Worm (Caenorhabditis elegans): Measurements from ENCODE around the gene klp-20.

Gene klp-20

ce11 chrIII:190686-191085, 19.1 kb upstream of the klp-20 start, which contains the start of gene cox-17:
Gene cox-17 (plus strand): TSS chrIII:190986.
- TF ChIP-seq hlh-8 (tag; optimal IDR thresholded peaks at IDR 0.05) (no peak), ztf-16 (tag; optimal IDR thresholded peaks at IDR 0.05) (no peak), mec-3 (tag; optimal IDR thresholded peaks at IDR 0.05; ENCODE audit: borderline replicate concordance) (no peak), unc-3 (GFP tag; conservative IDR thresholded peaks at IDR 0.05) (no peak), unc-3 (tag; optimal IDR thresholded peaks at IDR 0.05) (no peak), ceh-48 (tag; optimal IDR thresholded peaks at IDR 0.05) (no peak), sox-2 (GFP tag; IDR thresholded peaks at IDR 0.05) (no peak), hlh-15 (tag; optimal IDR thresholded peaks at IDR 0.05) (no peak), nhr-232 (tag; optimal IDR thresholded peaks at IDR 0.05) (no peak), pat-9 (tag; optimal IDR thresholded peaks at IDR 0.05) (no peak)

ce11 chrIII:191803-192202, 18.0 kb upstream of the klp-20 start, which contains the start of gene sec-20:
Gene sec-20 (plus strand): TSS chrIII:192103.
- TF ChIP-seq F13H6.1 (tag; optimal IDR thresholded peaks at IDR 0.05) (no peak), ceh-30 (tag; optimal IDR thresholded peaks at IDR 0.05) (no peak), fax-1 (tag; optimal IDR thresholded peaks at IDR 0.05) (no peak), hlh-30 (tag; optimal IDR thresholded peaks at IDR 0.05; ENCODE audit: insufficient read depth) (no peak), madf-2 (tag; optimal IDR thresholded peaks at IDR 0.05) (no peak), unc-86 (tag; optimal IDR thresholded peaks at IDR 0.05) (no peak)

- no peak for TF ChIP-seq fkh-6 (tag; optimal IDR thresholded peaks at IDR 0.05)
- no peak for TF ChIP-seq hlh-13 (GFP tag; optimal IDR thresholded peaks at IDR 0.05)
- no peak for TF ChIP-seq nfya-1 (tag; optimal IDR thresholded peaks at IDR 0.05)
- TF ChIP-seq ceh-31 (tag; optimal IDR thresholded peaks at IDR 0.05): no peak
- no peak for TF ChIP-seq ref-2 (tag; optimal IDR thresholded peaks at IDR 0.05)
- no peak for TF ChIP-seq rnt-1 (tag; optimal IDR thresholded peaks at IDR 0.05)
- TF ChIP-seq pha-4 (tag; optimal IDR thresholded peaks at IDR 0.05): no peak
- no peak for TF ChIP-seq ceh-34 (tag; optimal IDR thresholded peaks at IDR 0.05)
- no peak for TF ChIP-seq nhr-11 (tag; optimal IDR thresholded peaks at IDR 0.05)
- TF ChIP-seq odd-2 (tag; optimal IDR thresholded peaks at IDR 0.05): no peak
- TF ChIP-seq ceh-6 (GFP tag; optimal IDR thresholded peaks at IDR 0.05): no peak
- TF ChIP-seq elt-2 (tag; optimal IDR thresholded peaks at IDR 0.05): no peak
- no peak for TF ChIP-seq F13H6.1 (tag; optimal IDR thresholded peaks at IDR 0.05)
- no peak for TF ChIP-seq unc-86 (tag; optimal IDR thresholded peaks at IDR 0.05)
- no peak for TF ChIP-seq ama-1 (optimal IDR thresholded peaks at IDR 0.05)
- TF ChIP-seq hlh-6 (tag; optimal IDR thresholded peaks at IDR 0.05): no peak
- TF ChIP-seq zip-5 (tag; optimal IDR thresholded peaks at IDR 0.05): no peak
- TF ChIP-seq ttx-3 (tag; optimal IDR thresholded peaks at IDR 0.05): no peak
These were observed 15.6 kb upstream of the klp-20 start, which contains the start of gene F40G9.17 for ce11 chrIII:194160-194559. Gene F40G9.17 (plus strand): TSS chrIII:194460.

- TF ChIP-seq K09A11.1 (tag; optimal IDR thresholded peaks at IDR 0.05; ENCODE audit: insufficient read depth) (no peak), ceh-48 (tag; optimal IDR thresholded peaks at IDR 0.05) (peak; percentile 69)
These were observed 5.8 kb upstream of the klp-20 start for ce11 chrIII:203953-204352.

- TF ChIP-seq sdc-2 (tag; optimal IDR thresholded peaks at IDR 0.05): no peak
- TF ChIP-seq che-1 (tag; optimal IDR thresholded peaks at IDR 0.05): no peak
- no peak for TF ChIP-seq mec-3 (tag; optimal IDR thresholded peaks at IDR 0.05; ENCODE audit: borderline replicate concordance)
- no peak for TF ChIP-seq ceh-22 (tag; optimal IDR thresholded peaks at IDR 0.05)
- TF ChIP-seq ceh-19 (GFP tag; optimal IDR thresholded peaks at IDR 0.05): no peak
- TF ChIP-seq ceh-14 (tag; optimal IDR thresholded peaks at IDR 0.05): no peak
- no peak for TF ChIP-seq sox-2 (GFP tag; IDR thresholded peaks at IDR 0.05)
- no peak for TF ChIP-seq hlh-30 (tag; optimal IDR thresholded peaks at IDR 0.05; ENCODE audit: insufficient read depth)
- no peak for TF ChIP-seq rnt-1 (tag; optimal IDR thresholded peaks at IDR 0.05)
- TF ChIP-seq gmeb-2 (tag; optimal IDR thresholded peaks at IDR 0.05): no peak
- TF ChIP-seq C38D4.7 (GFP tag; optimal IDR thresholded peaks at IDR 0.05): no peak
- TF ChIP-seq ceh-34 (tag; optimal IDR thresholded peaks at IDR 0.05): no peak
- no peak for TF ChIP-seq unc-86 (tag; optimal IDR thresholded peaks at IDR 0.05)
- no peak for TF ChIP-seq dve-1 (tag; optimal IDR thresholded peaks at IDR 0.05)
- no peak for TF ChIP-seq pha-2 (tag; optimal IDR thresholded peaks at IDR 0.05)
- no peak for TF ChIP-seq hlh-8 (tag; optimal IDR thresholded peaks at IDR 0.05)
- TF ChIP-seq ceh-31 (tag; optimal IDR thresholded peaks at IDR 0.05): no peak
- no peak for TF ChIP-seq ceh-2 (tag; optimal IDR thresholded peaks at IDR 0.05)
- TF ChIP-seq elt-2 (tag; optimal IDR thresholded peaks at IDR 0.05): no peak
These were observed 2.8 kb upstream of the klp-20 start, which contains the start of gene W10C4.1 for ce11 chrIII:207023-207422. Gene W10C4.1 (minus strand): TSS chrIII:207123.
